Worm (Caenorhabditis elegans) whole organism, mixed stage, embryonic: Measurements from ENCODE around the gene C28H8.3.

ENCODE experiments used
- cnd-1 ChIP-seq: fragments of 200-800 bp; sonication (Bioruptor generic); optimal IDR thresholded peaks from 2 replicates; lab custom pipeline; 2018; ENCODE audit warnings: mild to moderate bottlenecking, missing genetic modification characterization, missing compliant biosample characterization
- elt-1 ChIP-seq: sonication (generic microtip); optimal IDR thresholded peaks from 2 replicates; lab custom pipeline; 2017; ENCODE audit warnings: missing genetic modification characterization, mild to moderate bottlenecking, missing compliant biosample characterization, antibody characterized with exemption, moderate library complexity, borderline replicate concordance; ENCODE audit not compliant: insufficient read depth
- elt-3 ChIP-seq: fragments of 150-350 bp; optimal IDR thresholded peaks from 2 replicates; lab custom pipeline; 2014; ENCODE audit warnings: missing biosample characterization, missing genetic modification characterization
- lin-13 ChIP-seq: fragments of 150-350 bp; optimal IDR thresholded peaks from 2 replicates; lab custom pipeline; 2014; ENCODE audit warnings: missing biosample characterization, missing genetic modification characterization
- lsy-2 ChIP-seq: fragments of 150-350 bp; optimal IDR thresholded peaks from 2 replicates; lab custom pipeline; 2014; ENCODE audit warnings: missing biosample characterization, missing genetic modification characterization
- mep-1 ChIP-seq: fragments of 150-350 bp; optimal IDR thresholded peaks from 2 replicates; lab custom pipeline; 2017; ENCODE audit warnings: missing biosample characterization, missing genetic modification reagents, missing genetic modification characterization, inconsistent platforms
- mls-2 ChIP-seq: sonication (generic microtip); optimal IDR thresholded peaks from 2 replicates; lab custom pipeline; 2016; ENCODE audit warnings: mild to moderate bottlenecking, missing genetic modification characterization, moderate library complexity, missing compliant biosample characterization
- nhr-12 ChIP-seq: fragments of 150-350 bp; optimal IDR thresholded peaks from 2 replicates; lab custom pipeline; 2014; ENCODE audit warnings: missing biosample characterization, missing genetic modification characterization
- nhr-76 ChIP-seq: sonication (generic microtip); optimal IDR thresholded peaks from 2 replicates; lab custom pipeline; 2017; ENCODE audit warnings: missing biosample characterization, missing genetic modification characterization
- pha-4 ChIP-seq: fragments of 150-350 bp; optimal IDR thresholded peaks from 2 replicates; lab custom pipeline; 2018; ENCODE audit warnings: missing biosample characterization, missing genetic modification reagents, missing genetic modification characterization
- snpc-4 ChIP-seq: fragments of 150-350 bp; optimal IDR thresholded peaks from 2 replicates; lab custom pipeline; 2014; ENCODE audit warnings: missing biosample characterization, missing genetic modification characterization
- tbx-8 ChIP-seq: fragments of 200-800 bp; sonication (Bioruptor generic); optimal IDR thresholded peaks from 2 replicates; lab custom pipeline; 2018; ENCODE audit warnings: mild to moderate bottlenecking, missing genetic modification characterization, moderate library complexity, missing compliant biosample characterization
- zip-8 ChIP-seq: fragments of 150-350 bp; optimal IDR thresholded peaks from 2 replicates; lab custom pipeline; 2014; ENCODE audit warnings: missing biosample characterization, missing genetic modification characterization
- ztf-11 ChIP-seq: fragments of 150-350 bp; optimal IDR thresholded peaks from 2 replicates; lab custom pipeline; 2014; ENCODE audit warnings: missing biosample characterization, missing genetic modification characterization

ce11 chrIII:5871760-5872159 is 36.7 kb upstream of the C28H8.3 start, which contains the start of the genes F01F1.11 and F01F1.3:
- TF ChIP-seq cnd-1 (tag; lab: Kevin White, UChicago) (no peak), nhr-76 (tag; lab: Kevin White, UChicago) (no peak), elt-1 (tag; lab: Kevin White, UChicago) (no peak), ztf-11 (no peak), lsy-2 (tag; lab: Kevin White, UChicago) (peak; percentile 58), lin-13 (tag; lab: Kevin White, UChicago) (no peak), tbx-8 (GFP tag; lab: Kevin White, UChicago) (no peak), snpc-4 (tag; lab: Kevin White, UChicago) (no peak), pha-4 (tag; lab: Kevin White, UChicago) (peak; percentile 20), nhr-12 (tag; lab: Kevin White, UChicago) (no peak), elt-3 (tag; lab: Kevin White, UChicago) (no peak), mep-1 (tag; lab: Kevin White, UChicago) (peak; percentile 31), zip-8 (no peak), mls-2 (tag; lab: Kevin White, UChicago) (no peak)
